Fruit fly (Drosophila melanogaster) whole organism, embryonic: ENCODE measurements around the gene Lon.

ENCODE experiments used
- Bteb2 ChIP-seq: fragments of 200-800 bp; sonication (Bioruptor generic); optimal IDR thresholded peaks from 2 replicates; lab custom pipeline; 2016; ENCODE audit warnings: missing biosample characterization, missing genetic modification characterization
- CG10431 ChIP-seq: fragments of 200-800 bp; sonication (Bioruptor generic); optimal IDR thresholded peaks from 3 replicates; lab custom pipeline; 2018; ENCODE audit warnings: missing biosample characterization, mild to moderate bottlenecking, missing genetic modification characterization
- CG10543 ChIP-seq: fragments of 200-800 bp; sonication (Bioruptor generic); optimal IDR thresholded peaks from 3 replicates; lab custom pipeline; 2017; ENCODE audit warnings: missing biosample characterization, mild to moderate bottlenecking, missing genetic modification characterization, moderate library complexity
- CG11093 ChIP-seq: fragments of 200-800 bp; sonication (Bioruptor generic); IDR thresholded peaks from 3 replicates; pipeline ENCODE4 v1.3.6; 2022; ENCODE audit warnings: missing biosample characterization, missing genetic modification characterization
- CG12659 ChIP-seq: fragments of 200-800 bp; sonication (Bioruptor generic); optimal IDR thresholded peaks from 3 replicates; lab custom pipeline; 2017; ENCODE audit warnings: mild to moderate bottlenecking, missing biosample characterization, missing genetic modification reagents, missing genetic modification characterization
- CG13424 ChIP-seq: fragments of 200-800 bp; sonication (Bioruptor generic); optimal IDR thresholded peaks from 2 replicates; lab custom pipeline; 2019; ENCODE audit warnings: missing biosample characterization, mild to moderate bottlenecking, missing genetic modification characterization, moderate library complexity
- CG13775 ChIP-seq: fragments of 200-800 bp; sonication (Bioruptor generic); optimal IDR thresholded peaks from 3 replicates; lab custom pipeline; 2017; ENCODE audit warnings: missing biosample characterization, mild to moderate bottlenecking, missing genetic modification characterization
- CG1603 ChIP-seq: fragments of 200-800 bp; sonication (Bioruptor generic); optimal IDR thresholded peaks from 2 replicates; lab custom pipeline; 2019; ENCODE audit warnings: missing biosample characterization, mild to moderate bottlenecking, missing genetic modification characterization, moderate library complexity
- CG17612 ChIP-seq: fragments of 200-800 bp; sonication (Bioruptor generic); IDR thresholded peaks from 2 replicates; pipeline ENCODE4 v1.3.6; 2022; ENCODE audit warnings: missing biosample characterization, missing genetic modification characterization
- CG18764 ChIP-seq: fragments of 200-800 bp; sonication (Bioruptor generic); optimal IDR thresholded peaks from 3 replicates; lab custom pipeline; 2016; ENCODE audit warnings: missing biosample characterization, missing genetic modification characterization
- CG2116 ChIP-seq: fragments of 200-800 bp; sonication (Bioruptor generic); optimal IDR thresholded peaks from 3 replicates; lab custom pipeline; 2018; ENCODE audit warnings: missing biosample characterization, mild to moderate bottlenecking, missing genetic modification characterization
- CG2120 ChIP-seq: fragments of 200-800 bp; sonication (Bioruptor generic); optimal IDR thresholded peaks from 3 replicates; lab custom pipeline; 2016; ENCODE audit warnings: missing biosample characterization, missing genetic modification characterization
- CG2202 ChIP-seq: fragments of 200-800 bp; sonication (Bioruptor generic); optimal IDR thresholded peaks from 2 replicates; lab custom pipeline; 2018; ENCODE audit warnings: missing biosample characterization, mild to moderate bottlenecking, missing genetic modification characterization
- CG30020 ChIP-seq: fragments of 200-800 bp; optimal IDR thresholded peaks from 2 replicates; lab custom pipeline; 2019; ENCODE audit warnings: missing biosample characterization, mild to moderate bottlenecking, missing genetic modification characterization, moderate library complexity
- CG30403 ChIP-seq: fragments of 200-800 bp; sonication (Bioruptor generic); optimal IDR thresholded peaks from 3 replicates; lab custom pipeline; 2016; ENCODE audit warnings: missing biosample characterization, missing genetic modification characterization
- CG8290 ChIP-seq, 3 experiments: fragments of 200-800 bp; sonication (Bioruptor generic); optimal IDR thresholded peaks; 2 replicates each; lab custom pipeline; 2016 to 2019; ENCODE audit warnings: missing biosample characterization in 3 of 3, missing genetic modification characterization in 3 of 3, mild to moderate bottlenecking in 2 of 3, moderate library complexity in 1 of 3
- CG8359 ChIP-seq: fragments of 200-800 bp; sonication (Bioruptor generic); optimal IDR thresholded peaks from 2 replicates; lab custom pipeline; 2017; ENCODE audit warnings: missing biosample characterization, mild to moderate bottlenecking, missing genetic modification characterization, borderline replicate concordance
- CoRest ChIP-seq: fragments of 200-800 bp; sonication (Bioruptor generic); optimal IDR thresholded peaks from 3 replicates; lab custom pipeline; 2018; ENCODE audit warnings: missing biosample characterization, mild to moderate bottlenecking, missing genetic modification characterization, moderate library complexity
- D19A ChIP-seq: fragments of 200-800 bp; optimal IDR thresholded peaks from 3 replicates; lab custom pipeline; 2019; ENCODE audit warnings: missing biosample characterization, mild to moderate bottlenecking, missing genetic modification characterization, moderate library complexity
- Dp ChIP-seq: fragments of 200-800 bp; sonication (Bioruptor generic); optimal IDR thresholded peaks from 2 replicates; lab custom pipeline; 2018; ENCODE audit warnings: missing biosample characterization, mild to moderate bottlenecking, missing genetic modification characterization, moderate library complexity
- Eip74EF ChIP-seq, 2 experiments: fragments of 200-800 bp in 1 of 2; fragments of >200 bp in 1 of 2; sonication (Bioruptor generic) in 1 of 2; optimal IDR thresholded peaks; 2 replicates each; lab custom pipeline; 2017 to 2019; ENCODE audit warnings: missing biosample characterization in 2 of 2, missing genetic modification characterization in 2 of 2, mild to moderate bottlenecking in 1 of 2, moderate library complexity in 1 of 2
- Ets97D ChIP-seq: fragments of 200-800 bp; sonication (Bioruptor generic); optimal IDR thresholded peaks from 3 replicates; lab custom pipeline; 2016; ENCODE audit warnings: missing biosample characterization, missing genetic modification characterization
- HLH3B ChIP-seq: fragments of 200-800 bp; sonication (Bioruptor generic); IDR thresholded peaks from 2 replicates; pipeline ENCODE4 v1.3.6; 2022; ENCODE audit warnings: missing biosample characterization, missing genetic modification characterization
- Hr51 ChIP-seq, 2 experiments: fragments of 200-800 bp; sonication (Bioruptor generic); optimal IDR thresholded peaks; 2 replicates in 1 of 2; 3 replicates in 1 of 2; lab custom pipeline; 2016 to 2018; ENCODE audit warnings: missing biosample characterization in 2 of 2, missing genetic modification characterization in 2 of 2, mild to moderate bottlenecking in 1 of 2, moderate library complexity in 1 of 2
- Lhr ChIP-seq: fragments of 200-800 bp; sonication (Bioruptor generic); optimal IDR thresholded peaks from 3 replicates; lab custom pipeline; 2017; ENCODE audit warnings: mild to moderate bottlenecking, missing biosample characterization, missing genetic modification reagents, missing genetic modification characterization
- MBD-R2 ChIP-seq: fragments of 200-800 bp; sonication (Bioruptor generic); IDR thresholded peaks from 2 replicates; pipeline ENCODE4 v1.3.6; 2022; ENCODE audit warnings: missing biosample characterization, missing genetic modification characterization
- NFAT ChIP-seq: fragments of 200-800 bp; sonication (Bioruptor generic); IDR thresholded peaks from 2 replicates; pipeline ENCODE4 v1.3.6; 2022; ENCODE audit warnings: missing biosample characterization, missing genetic modification characterization
- Ptx1 ChIP-seq: fragments of 200-800 bp; sonication (Bioruptor generic); IDR thresholded peaks from 2 replicates; pipeline ENCODE4 v1.3.6; 2022; ENCODE audit warnings: missing biosample characterization, missing genetic modification characterization
- Scr ChIP-seq: fragments of 200-800 bp; sonication (Bioruptor generic); IDR thresholded peaks from 2 replicates; pipeline ENCODE4 v1.3.6; 2022; ENCODE audit warnings: missing biosample characterization, missing genetic modification characterization; ENCODE audit not compliant: partially characterized antibody
- Sry-δ ChIP-seq: fragments of 200-800 bp; sonication (Bioruptor generic); optimal IDR thresholded peaks from 2 replicates; lab custom pipeline; 2016; ENCODE audit warnings: missing biosample characterization, missing genetic modification characterization
- dimm ChIP-seq: fragments of 200-800 bp; sonication (Bioruptor generic); IDR thresholded peaks from 2 replicates; pipeline ENCODE4 v1.3.6; 2022; ENCODE audit warnings: missing biosample characterization, missing genetic modification characterization
- dm ChIP-seq: fragments of 200-800 bp; sonication (Bioruptor generic); optimal IDR thresholded peaks from 3 replicates; lab custom pipeline; 2016; ENCODE audit warnings: missing biosample characterization, missing genetic modification characterization
- ems ChIP-seq: fragments of 200-800 bp; sonication (Bioruptor generic); optimal IDR thresholded peaks from 3 replicates; lab custom pipeline; 2016; ENCODE audit warnings: missing biosample characterization, missing genetic modification characterization
- ftz-f1 ChIP-seq: fragments of 200-800 bp; sonication (Bioruptor generic); optimal IDR thresholded peaks from 2 replicates; lab custom pipeline; 2016; ENCODE audit warnings: missing biosample characterization, missing genetic modification characterization
- gcm ChIP-seq: fragments of 200-800 bp; sonication (Bioruptor generic); optimal IDR thresholded peaks from 2 replicates; lab custom pipeline; 2019; ENCODE audit warnings: missing biosample characterization, mild to moderate bottlenecking, missing genetic modification characterization, moderate library complexity
- gem ChIP-seq: fragments of 200-800 bp; sonication (Bioruptor generic); optimal IDR thresholded peaks from 2 replicates; lab custom pipeline; 2019; ENCODE audit warnings: missing biosample characterization, mild to moderate bottlenecking, missing genetic modification characterization, moderate library complexity
- gfzf ChIP-seq: fragments of 200-800 bp; sonication (Bioruptor generic); optimal IDR thresholded peaks from 2 replicates; lab custom pipeline; 2016; ENCODE audit warnings: missing biosample characterization, mild to moderate bottlenecking, missing genetic modification characterization, moderate library complexity
- insv ChIP-seq, 2 experiments: fragments of 200-800 bp; sonication (Bioruptor generic); optimal IDR thresholded peaks; 3 replicates each; lab custom pipeline; 2016 to 2018; ENCODE audit warnings: missing biosample characterization in 2 of 2, missing genetic modification characterization in 2 of 2
- kni ChIP-seq: fragments of 200-800 bp; sonication (Bioruptor generic); optimal IDR thresholded peaks from 3 replicates; lab custom pipeline; 2017; ENCODE audit warnings: mild to moderate bottlenecking, missing biosample characterization, missing genetic modification reagents, missing genetic modification characterization
- lbe ChIP-seq: fragments of 200-800 bp; sonication (Bioruptor generic); optimal IDR thresholded peaks from 2 replicates; lab custom pipeline; 2016; ENCODE audit warnings: missing biosample characterization, mild to moderate bottlenecking, missing genetic modification characterization
- lmd ChIP-seq: fragments of 200-800 bp; sonication (Bioruptor generic); IDR thresholded peaks from 2 replicates; pipeline ENCODE4 v1.3.6; 2022; ENCODE audit warnings: missing biosample characterization, missing genetic modification characterization
- lola ChIP-seq, 3 experiments: fragments of >200 bp in 2 of 3; fragments of 200-800 bp in 1 of 3; sonication (Bioruptor generic) in 1 of 3; optimal IDR thresholded peaks; 2 replicates each; lab custom pipeline; 2017 to 2019; ENCODE audit warnings: missing biosample characterization in 3 of 3, missing genetic modification characterization in 3 of 3, mild to moderate bottlenecking in 1 of 3, moderate library complexity in 1 of 3
- maf-S ChIP-seq: fragments of 200-800 bp; sonication (Bioruptor generic); optimal IDR thresholded peaks from 2 replicates; lab custom pipeline; 2016; ENCODE audit warnings: missing biosample characterization, missing genetic modification characterization
- psq ChIP-seq: fragments of 200-800 bp; sonication (Bioruptor generic); optimal IDR thresholded peaks from 2 replicates; lab custom pipeline; 2017; ENCODE audit warnings: missing biosample characterization, missing genetic modification characterization
- pum ChIP-seq: fragments of 200-800 bp; sonication (Bioruptor generic); optimal IDR thresholded peaks from 2 replicates; lab custom pipeline; 2016; ENCODE audit warnings: missing biosample characterization, missing genetic modification characterization
- pzg ChIP-seq: fragments of 200-800 bp; sonication (Bioruptor generic); optimal IDR thresholded peaks from 3 replicates; lab custom pipeline; 2018; ENCODE audit warnings: missing biosample characterization, mild to moderate bottlenecking, missing genetic modification characterization, moderate library complexity
- slbo ChIP-seq: fragments of 200-800 bp; sonication (Bioruptor generic); IDR thresholded peaks from 2 replicates; pipeline ENCODE4 v1.3.6; 2022; ENCODE audit warnings: missing biosample characterization, missing genetic modification characterization
- sob ChIP-seq: fragments of 200-800 bp; sonication (Bioruptor generic); IDR thresholded peaks from 2 replicates; pipeline ENCODE4 v1.3.6; 2022; ENCODE audit warnings: missing biosample characterization, missing genetic modification characterization
- sug ChIP-seq: fragments of 200-800 bp; optimal IDR thresholded peaks from 2 replicates; lab custom pipeline; 2019; ENCODE audit warnings: missing biosample characterization, mild to moderate bottlenecking, missing genetic modification characterization, moderate library complexity

Lon gene

dm6 chr3L:19585979-19586378 lies 26.0 kb downstream of the Lon start, which contains the start of the genes CG9231 and CG9330 (continued):
- TF ChIP-seq maf-S (GFP tag; lab: Kevin White, UChicago) (peak; percentile 3), sug (peak; percentile 36), Dp (peak; percentile 39), slbo (GFP tag; lab: Robert Waterston, UW) (no peak), Ptx1 (GFP tag; lab: Robert Waterston, UW) (peak; percentile 11; the same call in 1 of the 2 replicates), psq (GFP tag; lab: Kevin White, UChicago) (no peak), pzg (peak; percentile 75), D19A (tag; lab: Kevin White, UChicago) (peak; percentile 48), CG13775 (GFP tag; lab: Kevin White, UChicago) (peak; percentile 41), Sry-δ (GFP tag; lab: Kevin White, UChicago) (peak; percentile 22), ftz-f1 (peak; percentile 57), MBD-R2 (GFP tag; lab: Robert Waterston, UW) (peak; percentile 60), lbe (GFP tag; lab: Kevin White, UChicago) (peak; percentile 67), lmd (GFP tag; lab: Robert Waterston, UW) (no peak), sob (GFP tag; lab: Robert Waterston, UW) (0 out of 2 replicates have a peak, but pooled peaks have one; percentile 24), CG8290 (GFP tag; optimal IDR thresholded peaks at IDR 0.05; lab: Kevin White, UChicago) (peak; percentile 33), CG8290 (tag; optimal IDR thresholded peaks at IDR 0.05; lab: Kevin White, UChicago) (no peak), Ets97D (peak; percentile 88), CG2116 (GFP tag; lab: Kevin White, UChicago) (peak; percentile 61), HLH3B (no peak), lola (GFP tag; optimal IDR thresholded peaks at IDR 0.05; lab: Kevin White, UChicago) (peak in 1 of 3 experiments; percentile 19), Eip74EF (GFP tag; optimal IDR thresholded peaks at IDR 0.05; lab: Kevin White, UChicago) (peak in 1 of 2 experiments; percentile 41), CG10431 (GFP tag; lab: Kevin White, UChicago) (peak; percentile 65), CG8359 (GFP tag; lab: Kevin White, UChicago) (no peak), dm (GFP tag; lab: Kevin White, UChicago) (no peak), CG18764 (GFP tag; lab: Kevin White, UChicago) (peak; percentile 19), dimm (GFP tag; lab: Robert Waterston, UW) (no peak), Lhr (GFP tag; lab: Kevin White, UChicago) (peak; percentile 69), CG2120 (GFP tag; lab: Kevin White, UChicago) (peak; percentile 52), gem (tag; lab: Kevin White, UChicago) (peak; percentile 39), Hr51 (GFP tag; optimal IDR thresholded peaks at IDR 0.05; lab: Kevin White, UChicago) (peak; percentile 11 to 38), CG13424 (tag; lab: Kevin White, UChicago) (peak; percentile 16), gfzf (GFP tag; lab: Kevin White, UChicago) (peak; percentile 76), insv (GFP tag; optimal IDR thresholded peaks at IDR 0.05; lab: Kevin White, UChicago) (peak in 1 of 2 experiments; percentile 46), CG17612 (no peak), CG11093 (no peak), NFAT (no peak), CG1603 (tag; lab: Kevin White, UChicago) (peak; percentile 52), CG12659 (GFP tag; lab: Kevin White, UChicago) (peak; percentile 84), Bteb2 (GFP tag; lab: Kevin White, UChicago) (peak; percentile 14), ems (GFP tag; lab: Kevin White, UChicago) (peak; percentile 9), kni (GFP tag; lab: Kevin White, UChicago) (peak; percentile 38), Scr (GFP tag; lab: Robert Waterston, UW) (peak; percentile 29; the same call in 1 of the 2 replicates), CG2202 (tag; lab: Kevin White, UChicago) (no peak), gcm (GFP tag; lab: Kevin White, UChicago) (peak; percentile 32), CG10543 (peak; percentile 22), CG30403 (peak; percentile 61), CG30020 (tag; lab: Kevin White, UChicago) (peak; percentile 57), pum (peak; percentile 18), CoRest (tag; lab: Kevin White, UChicago) (peak; percentile 36)
